Worm (Caenorhabditis elegans): ENCODE results near the gene ceh-88.

The ceh-88 gene

DNA sequence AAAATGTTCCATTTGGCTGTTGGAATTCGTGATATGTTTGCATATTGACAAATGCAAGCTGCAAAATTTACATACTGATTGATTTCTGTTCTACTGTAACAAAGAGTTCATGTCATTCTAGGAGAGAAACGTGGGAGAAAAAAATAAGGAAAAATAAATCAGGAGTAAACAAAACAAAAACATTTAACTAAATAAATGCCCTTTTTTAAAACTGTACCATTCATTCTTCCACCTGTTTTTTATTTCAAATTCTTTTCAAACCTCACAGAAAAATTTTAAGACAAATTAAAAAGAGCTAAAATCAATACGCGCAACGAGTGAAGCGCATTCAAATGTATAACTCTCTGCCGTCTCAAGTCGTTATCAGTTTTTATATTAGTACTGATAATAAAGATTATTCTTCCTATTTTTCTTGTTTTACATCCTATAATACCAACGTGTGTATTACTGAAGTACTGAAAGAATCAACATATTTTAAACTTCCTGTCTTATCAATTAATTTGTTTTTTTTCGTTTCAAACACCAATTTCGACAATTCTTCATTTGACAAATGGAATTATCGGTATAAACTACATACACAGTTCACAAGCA is 10.0 kb downstream of the ceh-88 start, which contains the start of gene C49C3.10:
Gene C49C3.10 (minus strand): TSS at position 51 of the 591 bp plus-strand sequence.
- TF ChIP-seq nhr-25 (tag; optimal IDR thresholded peaks at IDR 0.05) (no peak), blmp-1 (tag; optimal IDR thresholded peaks at IDR 0.05; ENCODE audit: insufficient read depth) (no peak), fos-1 (tag; optimal IDR thresholded peaks at IDR 0.05) (peak; percentile 74), snpc-4 (tag; optimal IDR thresholded peaks at IDR 0.05) (no peak), nhr-12 (tag; optimal IDR thresholded peaks at IDR 0.05) (no peak), ama-1 (optimal IDR thresholded peaks at IDR 0.05) (no peak), ztf-4 (tag; optimal IDR thresholded peaks at IDR 0.05) (no peak), elt-3 (tag; optimal IDR thresholded peaks at IDR 0.05) (no peak), mdl-1 (tag; optimal IDR thresholded peaks at IDR 0.05) (no peak), dmd-4 (tag; optimal IDR thresholded peaks at IDR 0.05) (no peak), aly-2 (tag; optimal IDR thresholded peaks at IDR 0.05) (no peak), nhr-10 (tag; optimal IDR thresholded peaks at IDR 0.05) (no peak), ztf-1 (GFP tag; conservative IDR thresholded peaks at IDR 0.05) (no peak), lin-39 (tag; optimal IDR thresholded peaks at IDR 0.05) (no peak), unc-39 (tag; optimal IDR thresholded peaks at IDR 0.05) (no peak), alr-1 (tag; optimal IDR thresholded peaks at IDR 0.05) (no peak), lsy-2 (tag; optimal IDR thresholded peaks at IDR 0.05) (no peak), crh-2 (tag; optimal IDR thresholded peaks at IDR 0.05) (peak; percentile 56), skn-1 (tag; optimal IDR thresholded peaks at IDR 0.05) (peak; percentile 55), nhr-6 (tag; optimal IDR thresholded peaks at IDR 0.05) (no peak)

DNA sequence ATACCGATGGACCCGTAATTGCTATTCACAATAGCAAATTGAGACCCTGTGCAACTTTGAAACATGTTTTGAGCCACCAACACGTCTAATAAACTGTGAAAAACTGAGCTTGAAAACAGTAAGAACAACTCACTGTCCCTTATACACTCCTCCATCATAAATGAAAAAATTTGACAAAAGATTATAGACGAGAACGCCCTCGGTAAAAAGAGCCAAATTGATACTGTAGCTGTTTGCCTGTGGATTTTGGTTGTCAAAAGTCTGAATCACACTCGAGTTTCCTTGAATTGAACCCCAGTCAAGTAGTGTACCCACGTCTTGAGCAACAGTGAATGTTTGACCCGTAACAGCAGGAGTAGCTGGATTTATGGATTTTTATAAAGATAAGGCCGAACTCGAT is 12.0 kb downstream of the ceh-88 start:
- TF ChIP-seq mab-5 (tag; optimal IDR thresholded peaks at IDR 0.05), result no peak

DNA sequence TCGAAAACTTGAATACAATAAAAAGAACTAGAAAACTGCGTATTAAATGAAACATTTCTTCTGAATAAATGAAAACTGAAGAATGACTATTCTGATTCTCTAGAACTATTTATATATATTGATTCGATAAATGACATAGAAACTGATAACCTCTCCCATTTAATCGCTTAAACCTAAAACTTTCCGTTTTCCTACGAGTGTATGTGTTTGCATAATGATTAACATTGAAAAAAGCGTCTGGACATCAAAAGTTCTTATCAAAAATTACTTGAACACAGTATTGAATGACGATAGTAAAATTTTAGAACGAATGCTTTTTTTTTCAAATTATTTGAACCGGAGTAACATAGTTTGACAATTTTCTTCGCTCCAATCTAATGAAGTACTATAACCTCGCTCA is 13.2 kb downstream of the ceh-88 start, which contains the start of gene C49C3.9:
Gene C49C3.9 (minus strand): TSS at position 136 of the 400 bp plus-strand sequence.
- peak; percentile 99 for TF ChIP-seq fos-1 (tag; optimal IDR thresholded peaks at IDR 0.05)
- no peak for TF ChIP-seq ztf-4 (tag; optimal IDR thresholded peaks at IDR 0.05)
- peak; percentile 5 for TF ChIP-seq crh-2 (tag; optimal IDR thresholded peaks at IDR 0.05)

DNA sequence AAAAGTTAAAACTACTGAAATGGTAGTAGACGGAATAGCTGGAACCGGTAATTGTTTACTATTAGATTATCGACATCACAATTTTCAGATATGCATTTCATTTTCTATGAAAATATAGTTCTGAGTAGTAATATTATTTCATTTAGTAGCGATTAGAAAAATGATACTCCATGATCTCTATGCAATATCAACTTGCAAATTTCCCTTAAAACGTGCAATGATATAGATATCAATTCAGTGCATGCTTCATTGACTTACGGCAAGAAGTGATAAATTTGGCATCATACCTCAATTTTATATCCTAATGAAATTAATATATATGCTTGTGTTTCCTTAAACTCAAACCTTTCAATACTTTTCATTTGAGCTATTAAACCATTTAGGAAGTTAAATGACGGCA is 13.7 kb downstream of the ceh-88 start, which contains the start of gene C49C3.21:
Gene C49C3.21 (plus strand): TSS at position 301 of the 400 bp plus-strand sequence.
- no peak for TF ChIP-seq ztf-1 (GFP tag; conservative IDR thresholded peaks at IDR 0.05)
- no peak for TF ChIP-seq ztf-4 (tag; optimal IDR thresholded peaks at IDR 0.05)
- TF ChIP-seq fos-1 (tag; optimal IDR thresholded peaks at IDR 0.05), result no peak
- TF ChIP-seq nhr-77 (tag; optimal IDR thresholded peaks at IDR 0.05), result no peak
- TF ChIP-seq nhr-6 (tag; optimal IDR thresholded peaks at IDR 0.05), result no peak
- TF ChIP-seq nhr-21 (tag; optimal IDR thresholded peaks at IDR 0.05), result no peak
- TF ChIP-seq nhr-129 (tag; optimal IDR thresholded peaks at IDR 0.05), result no peak
- TF ChIP-seq nhr-23 (tag; optimal IDR thresholded peaks at IDR 0.05), result no peak
- no peak for TF ChIP-seq nhr-12 (tag; optimal IDR thresholded peaks at IDR 0.05)
- TF ChIP-seq lin-13 (GFP tag; optimal IDR thresholded peaks at IDR 0.05), result no peak
- TF ChIP-seq mab-5 (tag; optimal IDR thresholded peaks at IDR 0.05), result no peak
- TF ChIP-seq lsy-2 (tag; optimal IDR thresholded peaks at IDR 0.05), result no peak
- TF ChIP-seq R02D3.7 (tag; optimal IDR thresholded peaks at IDR 0.05), result no peak
- no peak for TF ChIP-seq ama-1 (optimal IDR thresholded peaks at IDR 0.05)
- TF ChIP-seq unc-62 (GFP tag; optimal IDR thresholded peaks at IDR 0.05), result no peak
- no peak for TF ChIP-seq ZK546.5 (tag; optimal IDR thresholded peaks at IDR 0.05)
- no peak for TF ChIP-seq elt-1 (tag; optimal IDR thresholded peaks at IDR 0.05)
- no peak for TF ChIP-seq mbf-1 (tag; optimal IDR thresholded peaks at IDR 0.05)

DNA sequence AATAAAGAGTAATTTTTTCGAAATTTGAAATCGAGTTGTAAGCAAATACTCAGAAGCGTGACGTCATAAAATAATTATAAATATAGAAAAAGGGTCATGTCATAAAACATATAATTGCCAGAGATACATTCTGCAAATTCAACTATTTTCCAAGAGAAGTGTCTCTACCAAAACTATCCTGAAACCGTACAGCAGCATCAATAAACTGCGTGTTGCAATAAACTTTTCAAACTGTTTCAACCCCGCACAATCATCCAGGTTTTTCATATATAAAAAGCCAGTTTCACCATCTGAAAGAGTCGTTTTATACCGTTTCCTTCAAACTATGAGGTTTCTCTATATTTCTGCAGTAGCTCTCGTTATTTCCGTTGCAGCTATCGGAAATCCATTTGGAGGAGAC is 14.5 kb downstream of the ceh-88 start, which contains the start of gene C49C3.11:
Gene C49C3.11 (plus strand): TSS at position 301 of the 400 bp plus-strand sequence.
- TF ChIP-seq snpc-4 (tag; optimal IDR thresholded peaks at IDR 0.05), result no peak
- TF ChIP-seq elt-3 (tag; optimal IDR thresholded peaks at IDR 0.05), result no peak
- no peak for TF ChIP-seq nhr-21 (tag; optimal IDR thresholded peaks at IDR 0.05)
- no peak for TF ChIP-seq nhr-23 (tag; optimal IDR thresholded peaks at IDR 0.05)
- no peak for TF ChIP-seq zag-1 (tag; optimal IDR thresholded peaks at IDR 0.05)
- TF ChIP-seq unc-55 (GFP tag; optimal IDR thresholded peaks at IDR 0.05), result no peak
- no peak for TF ChIP-seq blmp-1 (tag; optimal IDR thresholded peaks at IDR 0.05; ENCODE audit: insufficient read depth)
- no peak for TF ChIP-seq mab-5 (tag; optimal IDR thresholded peaks at IDR 0.05)
